Worm (Caenorhabditis elegans): ENCODE data around the gene phyh-1.
A peak's percentile ranks its signal among the peaks of the same experiment; 100 is the strongest.

The phyh-1 gene

ce11 chrIV:17279592-17280440 is 20.6 kb upstream of the phyh-1 start:
- TF ChIP-seq aly-1 (tag; optimal IDR thresholded peaks at IDR 0.05) (peak; percentile 34), sea-1 (GFP tag; conservative IDR thresholded peaks at IDR 0.05) (0 out of 2 replicates have a peak, but pooled peaks have one; percentile 52), tbx-37 (GFP tag; conservative IDR thresholded peaks at IDR 0.05) (no peak), tra-4 (tag; optimal IDR thresholded peaks at IDR 0.05) (no peak)

DNA sequence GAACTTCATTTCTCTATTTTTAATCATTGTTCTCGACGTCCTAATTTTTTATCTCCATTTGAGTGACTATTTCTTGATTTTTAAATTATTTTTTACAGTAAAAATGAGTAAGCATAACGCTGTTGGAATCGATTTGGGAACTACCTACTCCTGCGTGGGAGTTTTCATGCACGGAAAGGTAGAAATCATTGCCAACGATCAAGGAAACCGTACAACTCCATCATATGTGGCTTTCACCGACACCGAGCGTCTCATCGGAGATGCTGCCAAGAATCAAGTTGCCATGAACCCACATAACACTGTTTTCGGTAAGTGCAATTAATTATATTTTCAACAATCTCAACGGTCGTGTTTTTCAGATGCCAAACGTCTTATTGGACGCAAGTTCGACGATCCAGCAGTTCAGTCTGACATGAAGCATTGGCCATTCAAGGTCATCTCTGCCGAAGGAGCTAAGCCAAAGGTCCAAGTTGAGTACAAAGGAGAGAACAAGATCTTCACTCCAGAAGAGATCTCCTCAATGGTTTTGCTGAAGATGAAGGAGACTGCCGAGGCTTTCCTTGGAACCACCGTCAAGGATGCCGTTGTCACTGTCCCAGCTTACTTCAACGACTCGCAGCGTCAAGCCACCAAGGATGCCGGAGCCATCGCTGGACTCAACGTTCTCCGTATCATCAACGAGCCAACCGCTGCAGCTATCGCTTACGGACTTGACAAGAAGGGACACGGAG is 19.8 kb upstream of the phyh-1 start, which contains the start of gene hsp-1:
hsp-1 (plus strand) TSS at position 99 of the 731 bp plus-strand sequence.
- TF ChIP-seq B0310.2 (tag; optimal IDR thresholded peaks at IDR 0.05) (no peak), F13C5.2 (tag; optimal IDR thresholded peaks at IDR 0.05) (no peak), ama-1 (optimal IDR thresholded peaks at IDR 0.05) (no peak), ceh-13 (GFP tag; optimal IDR thresholded peaks at IDR 0.05) (no peak), tbx-11 (GFP tag; IDR thresholded peaks at IDR 0.05) (no peak), hmbx-1 (tag; optimal IDR thresholded peaks at IDR 0.05) (no peak), aly-1 (tag; optimal IDR thresholded peaks at IDR 0.05) (no peak), scrt-1 (GFP tag; IDR thresholded peaks at IDR 0.05) (no peak), ets-7 (tag; optimal IDR thresholded peaks at IDR 0.05) (no peak), flt-1 (GFP tag; IDR thresholded peaks at IDR 0.05) (no peak)

- TF ChIP-seq tra-4 (tag; optimal IDR thresholded peaks at IDR 0.05), result peak; percentile 73
- no peak for TF ChIP-seq tbx-11 (GFP tag; IDR thresholded peaks at IDR 0.05)
- TF ChIP-seq hmbx-1 (tag; optimal IDR thresholded peaks at IDR 0.05), result peak; percentile 69
- no peak for TF ChIP-seq ama-1 (optimal IDR thresholded peaks at IDR 0.05)
- peak; percentile 83 for TF ChIP-seq sea-1 (GFP tag; conservative IDR thresholded peaks at IDR 0.05)
- TF ChIP-seq ceh-13 (GFP tag; optimal IDR thresholded peaks at IDR 0.05), result peak; percentile 65
- peak; percentile 96 for TF ChIP-seq F13C5.2 (tag; optimal IDR thresholded peaks at IDR 0.05)
- peak; percentile 55 for TF ChIP-seq B0310.2 (tag; optimal IDR thresholded peaks at IDR 0.05)
- peak; percentile 50; the same call in 1 of the 2 replicates for TF ChIP-seq pes-1 (GFP tag; IDR thresholded peaks at IDR 0.05)
- TF ChIP-seq scrt-1 (GFP tag; IDR thresholded peaks at IDR 0.05), result no peak
- no peak for TF ChIP-seq ets-7 (tag; optimal IDR thresholded peaks at IDR 0.05)
- peak; percentile 53 for TF ChIP-seq hnd-1 (tag; optimal IDR thresholded peaks at IDR 0.05)
- peak; percentile 89 for TF ChIP-seq hmg-4 (GFP tag; optimal IDR thresholded peaks at IDR 0.05)
- TF ChIP-seq ceh-36 (tag; optimal IDR thresholded peaks at IDR 0.05), result peak; percentile 57
- TF ChIP-seq tbx-37 (GFP tag; conservative IDR thresholded peaks at IDR 0.05), result no peak
- no peak for TF ChIP-seq aly-1 (tag; optimal IDR thresholded peaks at IDR 0.05)
- TF ChIP-seq flt-1 (GFP tag; IDR thresholded peaks at IDR 0.05), result peak; percentile 67
Measured at ce11 chrIV:17278363-17278762, 19.2 kb upstream of the phyh-1 start.

DNA sequence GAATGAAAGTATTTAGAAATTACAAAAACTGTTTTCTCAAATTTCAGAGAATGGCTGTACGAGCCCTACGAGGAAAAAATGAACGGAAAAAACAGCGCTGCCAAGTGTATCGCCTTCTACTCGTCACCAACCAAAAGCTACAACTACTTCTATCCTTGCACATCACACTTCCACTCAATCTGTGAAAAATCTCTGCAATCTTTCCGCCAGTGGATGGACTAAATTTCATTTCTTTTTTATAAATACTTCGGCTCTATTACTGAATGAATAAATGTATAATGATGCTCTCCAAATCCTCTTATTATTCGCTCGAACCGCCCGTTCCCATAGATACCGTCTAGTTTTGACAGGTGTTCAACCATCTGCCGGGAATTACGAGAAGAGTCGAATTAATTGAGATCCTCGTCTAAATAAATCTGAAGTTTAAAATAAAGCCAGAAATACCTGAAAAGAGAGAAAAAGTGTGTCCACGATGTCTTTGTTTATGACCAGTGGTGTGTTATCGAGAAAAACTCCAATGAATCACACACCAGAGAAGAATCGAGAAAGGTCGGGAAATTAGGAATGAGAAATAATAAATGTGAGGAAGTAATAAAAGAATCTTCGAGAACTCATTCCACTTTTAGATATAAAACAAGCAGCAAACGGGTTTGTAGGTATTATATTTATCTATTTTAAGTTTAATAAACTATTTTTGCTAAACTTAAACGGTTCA is 18.4 kb upstream of the phyh-1 start:
- peak; percentile 3 for TF ChIP-seq ama-1 (optimal IDR thresholded peaks at IDR 0.05)
- no peak for TF ChIP-seq ceh-13 (GFP tag; optimal IDR thresholded peaks at IDR 0.05)

DNA sequence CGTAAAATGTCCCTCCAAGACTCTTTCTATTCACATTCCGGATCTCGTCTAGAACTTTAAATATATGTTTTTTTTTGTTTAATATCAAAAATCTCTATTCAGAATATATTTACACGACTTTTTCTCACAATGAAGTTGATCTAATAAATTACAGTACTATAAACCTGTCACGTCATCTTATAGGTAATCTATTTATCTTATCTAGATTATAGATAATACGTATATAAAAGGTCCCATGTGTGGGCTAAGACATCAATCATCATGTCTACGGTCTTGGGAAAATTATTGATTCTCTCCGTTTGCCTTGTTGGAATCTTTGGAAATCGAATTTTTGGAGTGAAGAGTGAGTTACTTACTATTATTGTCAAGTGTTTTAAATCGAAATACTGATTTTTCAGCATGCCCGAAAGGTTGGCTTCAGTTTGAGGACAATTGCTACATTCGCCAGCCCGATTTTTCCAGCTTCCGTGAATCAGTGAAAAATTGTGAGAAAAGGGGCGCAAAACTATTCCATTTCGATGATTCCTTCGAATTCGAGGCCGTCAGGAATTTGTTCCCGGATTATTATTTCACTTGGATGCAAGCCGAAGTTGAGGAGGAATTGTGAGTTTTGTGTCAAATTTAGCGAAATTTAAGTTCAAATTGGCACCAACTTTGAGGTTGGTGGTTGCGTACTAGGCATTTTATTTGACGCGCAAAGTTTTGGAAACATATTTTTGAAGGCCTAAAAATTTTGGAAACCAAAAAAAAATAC is 17.7 kb upstream of the phyh-1 start, which contains the start of gene clec-196:
clec-196 (plus strand) TSS at position 252 of the 754 bp plus-strand sequence.
- no peak for TF ChIP-seq ama-1 (optimal IDR thresholded peaks at IDR 0.05)
- no peak for TF ChIP-seq ceh-36 (tag; optimal IDR thresholded peaks at IDR 0.05)
- TF ChIP-seq aly-1 (tag; optimal IDR thresholded peaks at IDR 0.05), result no peak
- no peak for TF ChIP-seq flt-1 (GFP tag; IDR thresholded peaks at IDR 0.05)
- TF ChIP-seq F13C5.2 (tag; optimal IDR thresholded peaks at IDR 0.05), result no peak
- no peak for TF ChIP-seq tra-4 (tag; optimal IDR thresholded peaks at IDR 0.05)
- no peak for TF ChIP-seq hmg-4 (GFP tag; optimal IDR thresholded peaks at IDR 0.05)
- no peak for TF ChIP-seq ets-7 (tag; optimal IDR thresholded peaks at IDR 0.05)

ce11 chrIV:17275281-17275680 is 16.1 kb upstream of the phyh-1 start, which contains the start of gene lhfp-4:
Gene lhfp-4 (plus strand): TSS chrIV:17275581.
- no peak for TF ChIP-seq sea-1 (GFP tag; conservative IDR thresholded peaks at IDR 0.05)
- TF ChIP-seq tbx-37 (GFP tag; conservative IDR thresholded peaks at IDR 0.05), result no peak
- TF ChIP-seq ets-7 (tag; optimal IDR thresholded peaks at IDR 0.05), result no peak
- TF ChIP-seq ceh-13 (GFP tag; optimal IDR thresholded peaks at IDR 0.05), result no peak
- TF ChIP-seq hmg-4 (GFP tag; optimal IDR thresholded peaks at IDR 0.05), result no peak
- TF ChIP-seq hnd-1 (tag; optimal IDR thresholded peaks at IDR 0.05), result no peak
- no peak for TF ChIP-seq aly-1 (tag; optimal IDR thresholded peaks at IDR 0.05)
- TF ChIP-seq F13C5.2 (tag; optimal IDR thresholded peaks at IDR 0.05), result no peak
- TF ChIP-seq tbx-11 (GFP tag; IDR thresholded peaks at IDR 0.05), result no peak
- TF ChIP-seq hmbx-1 (tag; optimal IDR thresholded peaks at IDR 0.05), result no peak
- TF ChIP-seq pes-1 (GFP tag; IDR thresholded peaks at IDR 0.05), result no peak
- no peak for TF ChIP-seq B0310.2 (tag; optimal IDR thresholded peaks at IDR 0.05)
- no peak for TF ChIP-seq flt-1 (GFP tag; IDR thresholded peaks at IDR 0.05)
- TF ChIP-seq tra-4 (tag; optimal IDR thresholded peaks at IDR 0.05), result no peak
- TF ChIP-seq ama-1 (optimal IDR thresholded peaks at IDR 0.05), result no peak
- TF ChIP-seq ceh-36 (tag; optimal IDR thresholded peaks at IDR 0.05), result no peak
- no peak for TF ChIP-seq scrt-1 (GFP tag; IDR thresholded peaks at IDR 0.05)
